Worm (Caenorhabditis elegans): ENCODE results near the gene gtbp-1.

Gene gtbp-1

DNA sequence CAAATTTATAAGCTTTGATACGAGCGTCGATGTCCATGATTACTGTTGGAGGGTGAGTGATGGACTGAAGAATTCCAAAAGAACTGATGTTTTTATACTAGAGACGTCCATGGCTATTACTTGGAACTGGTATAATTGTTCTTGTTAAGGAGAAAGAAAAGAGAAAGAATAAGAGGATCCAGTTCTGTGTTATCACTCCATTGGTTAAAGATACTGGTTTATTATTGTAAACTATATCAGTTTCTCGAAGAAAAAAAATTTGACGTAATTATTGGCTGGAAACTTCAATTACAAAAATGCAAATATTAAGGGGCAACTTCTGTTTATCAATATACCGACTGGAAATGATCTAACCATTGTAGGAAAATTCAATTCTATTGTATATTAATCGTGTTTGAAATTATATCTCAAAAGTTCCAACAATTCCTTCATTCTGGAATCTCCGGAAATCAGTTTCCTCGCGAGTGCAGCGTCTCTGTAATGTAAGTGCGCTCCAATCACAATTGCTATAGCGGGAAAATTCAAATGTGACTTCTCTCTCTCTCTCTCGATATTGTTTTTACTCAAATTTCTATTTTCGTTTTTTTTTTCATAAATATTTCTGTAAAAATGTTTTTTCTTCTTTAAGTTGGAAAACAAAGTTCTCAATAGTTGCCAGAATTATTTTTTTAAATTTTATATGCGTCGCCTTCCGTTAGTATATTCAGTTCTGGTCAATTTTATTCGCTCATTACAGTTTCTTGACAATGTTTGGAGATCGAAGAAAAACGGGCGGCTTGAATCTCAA, 43.2 kb downstream of the gtbp-1 start, which contains the start of the genes col-2 and ndc-80 (continued):
- TF ChIP-seq snpc-4 (tag; optimal IDR thresholded peaks at IDR 0.05) (peak; percentile 36), nhr-23 (tag; optimal IDR thresholded peaks at IDR 0.05) (peak; percentile 54), nhr-25 (tag; optimal IDR thresholded peaks at IDR 0.05) (peak; percentile 70), skn-1 (tag; optimal IDR thresholded peaks at IDR 0.05) (peak; percentile 4), nhr-43 (tag; optimal IDR thresholded peaks at IDR 0.05; ENCODE audit: poor library complexity, severe bottlenecking) (peak; percentile 74), lin-15B (tag; optimal IDR thresholded peaks at IDR 0.05) (peak; percentile 93), tbx-2 (tag; optimal IDR thresholded peaks at IDR 0.05) (no peak), ama-1 (optimal IDR thresholded peaks at IDR 0.05) (no peak), ztf-11 (tag; optimal IDR thresholded peaks at IDR 0.05) (no peak), ZK546.5 (tag; optimal IDR thresholded peaks at IDR 0.05) (no peak), ceh-82 (tag; optimal IDR thresholded peaks at IDR 0.05) (no peak), fos-1 (tag; optimal IDR thresholded peaks at IDR 0.05) (no peak), elt-3 (tag; optimal IDR thresholded peaks at IDR 0.05) (no peak), nfya-1 (tag; optimal IDR thresholded peaks at IDR 0.05; ENCODE audit: insufficient read depth) (peak; percentile 84)

DNA sequence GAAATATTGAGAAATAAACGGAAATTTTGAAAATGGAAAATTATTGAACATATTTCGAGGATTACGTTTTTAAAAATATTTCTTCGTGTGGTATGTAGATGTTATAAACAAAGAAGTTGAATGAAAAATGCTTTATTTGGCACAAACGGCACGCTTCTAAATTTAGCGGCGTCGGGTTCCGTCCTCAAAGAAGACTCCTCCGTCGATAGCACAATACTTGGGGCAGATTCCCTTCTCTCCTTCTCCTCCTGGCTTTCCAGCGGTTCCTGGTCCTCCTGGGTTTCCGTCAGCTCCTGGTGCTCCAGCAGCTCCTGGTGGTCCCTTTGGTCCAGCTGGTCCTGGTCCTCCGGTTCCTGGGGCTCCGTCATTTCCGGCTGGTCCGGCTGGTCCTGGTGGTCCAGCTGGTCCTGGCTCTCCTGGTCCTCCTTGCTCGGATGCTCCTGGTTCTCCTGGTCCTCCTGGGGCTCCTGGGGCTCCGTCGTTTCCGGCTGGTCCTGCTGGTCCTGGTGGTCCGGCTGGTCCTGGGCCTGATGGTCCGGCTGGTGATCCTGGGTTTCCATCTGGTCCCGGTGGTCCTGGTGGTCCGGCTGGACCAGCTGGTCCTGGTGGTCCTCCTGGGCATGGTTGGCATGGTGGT, 44.3 kb downstream of the gtbp-1 start, which contains the start of gene W01B6.8:
TSS of gene W01B6.8 (minus strand) at position 51 of the 637 bp plus-strand sequence.
- TF ChIP-seq sea-2 (GFP tag; optimal IDR thresholded peaks at IDR 0.05) (no peak), ama-1 (optimal IDR thresholded peaks at IDR 0.05) (no peak), lin-15B (tag; optimal IDR thresholded peaks at IDR 0.05) (no peak), snpc-4 (tag; optimal IDR thresholded peaks at IDR 0.05) (no peak), fos-1 (tag; optimal IDR thresholded peaks at IDR 0.05) (no peak), egl-5 (tag; optimal IDR thresholded peaks at IDR 0.05) (no peak), R02D3.7 (tag; optimal IDR thresholded peaks at IDR 0.05) (no peak), nhr-23 (tag; optimal IDR thresholded peaks at IDR 0.05) (no peak), tbx-2 (tag; optimal IDR thresholded peaks at IDR 0.05) (no peak), unc-39 (tag; optimal IDR thresholded peaks at IDR 0.05) (no peak), lsy-12 (tag; optimal IDR thresholded peaks at IDR 0.05) (no peak)

DNA sequence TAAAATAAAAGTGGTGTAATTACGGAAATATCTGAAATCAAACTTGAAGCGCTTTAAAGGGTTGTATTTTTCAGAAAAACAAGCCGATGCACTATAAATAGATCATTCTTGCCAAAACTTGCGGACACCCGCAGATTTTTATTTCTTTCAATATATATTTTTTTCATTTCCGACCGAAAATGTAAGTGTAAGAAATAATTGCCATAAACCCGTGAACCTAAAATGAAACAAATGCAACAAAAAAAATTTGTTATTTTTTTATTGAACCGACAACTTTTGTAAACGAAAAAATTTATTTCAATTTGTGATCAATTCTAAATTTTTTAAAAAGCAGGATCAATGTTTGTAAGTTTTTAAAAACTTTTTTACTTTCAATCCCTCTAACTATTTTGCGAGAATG, 47.9 kb downstream of the gtbp-1 start, which contains the start of gene W01B6.6:
TSS of gene W01B6.6 (plus strand) at position 301 of the 400 bp plus-strand sequence.
- TF ChIP-seq sea-2 (GFP tag; optimal IDR thresholded peaks at IDR 0.05), result no peak
- TF ChIP-seq hmg-11 (tag; optimal IDR thresholded peaks at IDR 0.05), result no peak
- no peak for TF ChIP-seq ztf-11 (tag; optimal IDR thresholded peaks at IDR 0.05)
- TF ChIP-seq eor-1 (tag; optimal IDR thresholded peaks at IDR 0.05), result no peak
- no peak for TF ChIP-seq pha-4 (tag; optimal IDR thresholded peaks at IDR 0.05)
- no peak for TF ChIP-seq aly-2 (tag; optimal IDR thresholded peaks at IDR 0.05)
- no peak for TF ChIP-seq snpc-4 (tag; optimal IDR thresholded peaks at IDR 0.05)
- no peak for TF ChIP-seq ceh-28 (tag; optimal IDR thresholded peaks at IDR 0.05)
- TF ChIP-seq tbx-2 (tag; optimal IDR thresholded peaks at IDR 0.05), result no peak
- no peak for TF ChIP-seq nhr-43 (tag; optimal IDR thresholded peaks at IDR 0.05; ENCODE audit: poor library complexity, severe bottlenecking)
- no peak for TF ChIP-seq fkh-2 (tag; optimal IDR thresholded peaks at IDR 0.05)
- no peak for TF ChIP-seq elt-1 (tag; optimal IDR thresholded peaks at IDR 0.05)
- TF ChIP-seq nhr-28 (tag; optimal IDR thresholded peaks at IDR 0.05), result no peak
- no peak for TF ChIP-seq lin-39 (tag; optimal IDR thresholded peaks at IDR 0.05)

DNA sequence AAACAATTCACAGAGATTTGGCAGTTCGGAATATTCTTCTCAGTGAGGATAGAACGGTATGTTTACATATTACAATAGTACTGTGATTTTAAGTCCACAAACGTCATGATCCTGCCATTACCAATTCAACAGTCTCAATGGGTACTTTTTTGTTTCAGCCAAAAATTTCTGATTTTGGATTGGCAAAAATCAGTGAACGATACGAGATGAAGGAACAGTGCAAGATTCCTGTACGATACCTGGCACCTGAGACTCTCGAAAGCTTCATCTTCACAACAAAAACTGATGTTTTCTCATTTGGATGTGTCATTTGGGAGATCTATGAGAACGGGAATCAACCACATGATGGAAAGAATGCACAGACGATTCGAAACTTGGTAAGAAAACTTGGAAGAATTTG, 50.8 kb downstream of the gtbp-1 start:
- TF ChIP-seq hmg-11 (tag; optimal IDR thresholded peaks at IDR 0.05), result no peak
- no peak for TF ChIP-seq elt-3 (tag; optimal IDR thresholded peaks at IDR 0.05)
- TF ChIP-seq lin-15B (tag; optimal IDR thresholded peaks at IDR 0.05), result no peak
- no peak for TF ChIP-seq unc-39 (tag; optimal IDR thresholded peaks at IDR 0.05)
- no peak for TF ChIP-seq zag-1 (tag; optimal IDR thresholded peaks at IDR 0.05)
- no peak for TF ChIP-seq nhr-11 (tag; optimal IDR thresholded peaks at IDR 0.05)
- no peak for TF ChIP-seq pqm-1 (tag; optimal IDR thresholded peaks at IDR 0.05)
- TF ChIP-seq lsy-12 (tag; optimal IDR thresholded peaks at IDR 0.05), result no peak
- TF ChIP-seq mdl-1 (tag; optimal IDR thresholded peaks at IDR 0.05), result no peak
- no peak for TF ChIP-seq fos-1 (tag; optimal IDR thresholded peaks at IDR 0.05)
- no peak for TF ChIP-seq ZK546.5 (tag; optimal IDR thresholded peaks at IDR 0.05)

All from whole organism, L3 larva.